Worm (Caenorhabditis elegans) whole organism, L4 larva: ENCODE measurements around the gene C16C10.2.

Experiments used
- F26F4.8 ChIP-seq: fragments of 200-800 bp; sonication (Bioruptor generic); conservative IDR thresholded peaks from 2 replicates; pipeline ENCODE4 v1.3.6; 2022; ENCODE audit warnings: missing genetic modification characterization, missing compliant biosample characterization
- ama-1 ChIP-seq: fragments of 150-350 bp; optimal IDR thresholded peaks from 2 replicates; lab custom pipeline; 2014; ENCODE audit warnings: inconsistent platforms, mixed read lengths
- ctbp-1 ChIP-seq: fragments of 200-800 bp; sonication (Bioruptor generic); IDR thresholded peaks from 2 replicates; pipeline ENCODE4 v1.3.6; 2022; ENCODE audit warnings: missing genetic modification reagents, missing genetic modification characterization, missing compliant biosample characterization
- daf-8 ChIP-seq: fragments of 200-800 bp; sonication (Bioruptor generic); IDR thresholded peaks from 2 replicates; pipeline ENCODE4 v1.3.6; 2022; ENCODE audit warnings: missing genetic modification characterization, missing compliant biosample characterization
- fos-1 ChIP-seq: fragments of 150-350 bp; optimal IDR thresholded peaks from 2 replicates; lab custom pipeline; 2014; ENCODE audit warnings: missing biosample characterization, missing genetic modification characterization
- lin-13 ChIP-seq: fragments of 150-350 bp; optimal IDR thresholded peaks from 2 replicates; lab custom pipeline; 2014; ENCODE audit warnings: missing biosample characterization, missing genetic modification reagents, missing genetic modification characterization
- lin-39 ChIP-seq: fragments of 150-350 bp; optimal IDR thresholded peaks from 2 replicates; lab custom pipeline; 2014; ENCODE audit warnings: missing biosample characterization, missing genetic modification reagents, missing genetic modification characterization
- mxl-3 ChIP-seq: fragments of 200-800 bp; sonication (Bioruptor generic); optimal IDR thresholded peaks from 2 replicates; lab custom pipeline; 2018; ENCODE audit warnings: mild to moderate bottlenecking, missing genetic modification characterization, missing compliant biosample characterization

DNA sequence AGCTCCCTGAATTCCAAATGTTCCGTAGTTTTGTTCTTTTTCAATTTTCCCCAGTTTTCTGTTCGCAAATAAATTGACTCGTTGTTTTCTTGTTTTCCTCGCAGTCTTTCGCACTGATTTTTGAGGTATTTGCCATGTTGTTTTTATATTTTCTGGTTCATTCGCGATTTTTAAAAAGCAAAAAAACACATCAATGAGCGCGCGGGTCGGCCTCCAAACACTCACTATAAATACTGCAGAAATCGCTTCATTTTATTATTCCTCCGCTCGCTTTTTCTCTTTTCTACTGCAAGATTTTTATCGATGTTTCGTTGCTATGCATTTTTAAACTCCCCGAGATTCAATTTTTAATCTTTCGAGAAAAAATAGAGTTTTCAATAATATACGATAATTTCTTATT lies 25.6 kb downstream of the C16C10.2 start:
- peak; percentile 65 for TF ChIP-seq ama-1 (lab: Kevin White, UChicago)
- no peak for TF ChIP-seq lin-39 (tag; lab: Kevin White, UChicago)
- no peak for TF ChIP-seq mxl-3 (GFP tag; lab: Kevin White, UChicago)
- TF ChIP-seq ctbp-1 (GFP tag; lab: Robert Waterston, UW): 0 out of 2 replicates have a peak, but pooled peaks have one; percentile 22
- no peak for TF ChIP-seq daf-8 (GFP tag; lab: Robert Waterston, UW)
- no peak for TF ChIP-seq fos-1 (tag; lab: Kevin White, UChicago)
- no peak for TF ChIP-seq lin-13 (GFP tag; lab: Kevin White, UChicago)
- no peak for TF ChIP-seq F26F4.8 (GFP tag; lab: Robert Waterston, UW)
